Worm (Caenorhabditis elegans) whole organism, late embryonic: ENCODE measurements around the gene F25D1.3.

Experiments
- F13H6.1 ChIP-seq: sonication (generic microtip); optimal IDR thresholded peaks from 2 replicates; lab custom pipeline; 2016; ENCODE audit warnings: missing genetic modification characterization, missing compliant biosample characterization
- K02D7.2 ChIP-seq: sonication (generic microtip); optimal IDR thresholded peaks from 2 replicates; lab custom pipeline; 2017; ENCODE audit warnings: mild to moderate bottlenecking, missing genetic modification characterization, missing compliant biosample characterization
- T23F11.4 ChIP-seq: fragments of 200-800 bp; sonication (Bioruptor generic); optimal IDR thresholded peaks from 2 replicates; lab custom pipeline; 2018; ENCODE audit warnings: mild to moderate bottlenecking, missing genetic modification characterization, missing compliant biosample characterization
- ama-1 ChIP-seq: fragments of 150-350 bp; optimal IDR thresholded peaks from 2 replicates; lab custom pipeline; 2014
- ceh-14 ChIP-seq: sonication (generic microtip); optimal IDR thresholded peaks from 2 replicates; lab custom pipeline; 2016; ENCODE audit warnings: missing genotype, missing genetic modification characterization, missing compliant biosample characterization
- ceh-19 ChIP-seq: fragments of 200-800 bp; sonication (Bioruptor generic); optimal IDR thresholded peaks from 2 replicates; lab custom pipeline; 2018; ENCODE audit warnings: mild to moderate bottlenecking, missing genetic modification characterization, missing compliant biosample characterization
- ceh-2 ChIP-seq: sonication (generic microtip); optimal IDR thresholded peaks from 2 replicates; lab custom pipeline; 2016; ENCODE audit warnings: missing genotype, missing genetic modification characterization, missing compliant biosample characterization
- ceh-22 ChIP-seq: sonication (generic microtip); optimal IDR thresholded peaks from 2 replicates; lab custom pipeline; 2017; ENCODE audit warnings: missing biosample characterization, missing genetic modification characterization
- ceh-30 ChIP-seq: fragments of 150-350 bp; optimal IDR thresholded peaks from 2 replicates; lab custom pipeline; 2014; ENCODE audit warnings: missing biosample characterization, missing genetic modification characterization
- ceh-31 ChIP-seq: sonication (generic microtip); optimal IDR thresholded peaks from 2 replicates; lab custom pipeline; 2016; ENCODE audit warnings: missing genetic modification characterization, missing compliant biosample characterization
- ceh-45 ChIP-seq: fragments of 200-800 bp; sonication (Bioruptor generic); IDR thresholded peaks from 2 replicates; pipeline ENCODE4 v1.3.6; 2022; ENCODE audit warnings: missing genetic modification reagents, missing genetic modification characterization, missing compliant biosample characterization
- ceh-48 ChIP-seq: sonication (generic microtip); optimal IDR thresholded peaks from 2 replicates; lab custom pipeline; 2016; ENCODE audit warnings: missing genetic modification characterization, inconsistent platforms, missing compliant biosample characterization
- ceh-6 ChIP-seq: fragments of 200-800 bp; sonication (Bioruptor generic); optimal IDR thresholded peaks from 2 replicates; lab custom pipeline; 2018; ENCODE audit warnings: mild to moderate bottlenecking, missing genetic modification characterization, missing compliant biosample characterization
- dve-1 ChIP-seq: sonication (generic microtip); optimal IDR thresholded peaks from 2 replicates; lab custom pipeline; 2017; ENCODE audit warnings: antibody characterized with exemption, mild to moderate bottlenecking, missing genetic modification characterization, missing compliant biosample characterization
- elt-2 ChIP-seq: sonication (generic microtip); optimal IDR thresholded peaks from 2 replicates; lab custom pipeline; 2016; ENCODE audit warnings: missing genetic modification reagents, missing genetic modification characterization, missing compliant biosample characterization
- elt-4 ChIP-seq: sonication (generic microtip); optimal IDR thresholded peaks from 2 replicates; lab custom pipeline; 2016; ENCODE audit warnings: missing genetic modification characterization, missing compliant biosample characterization
- ets-4 ChIP-seq: sonication (generic microtip); optimal IDR thresholded peaks from 2 replicates; lab custom pipeline; 2016; ENCODE audit warnings: missing genetic modification characterization, missing compliant biosample characterization
- eyg-1 ChIP-seq: sonication (generic microtip); optimal IDR thresholded peaks from 2 replicates; lab custom pipeline; 2016; ENCODE audit warnings: missing genotype, missing genetic modification characterization, missing compliant biosample characterization
- fax-1 ChIP-seq: sonication (generic microtip); optimal IDR thresholded peaks from 2 replicates; lab custom pipeline; 2016; ENCODE audit warnings: missing genotype, missing genetic modification characterization, missing compliant biosample characterization
- fkh-10 ChIP-seq: fragments of 150-350 bp; optimal IDR thresholded peaks from 2 replicates; lab custom pipeline; 2014; ENCODE audit warnings: missing biosample characterization, missing genetic modification reagents, missing genetic modification characterization
- gmeb-2 ChIP-seq: sonication (generic microtip); optimal IDR thresholded peaks from 2 replicates; lab custom pipeline; 2016; ENCODE audit warnings: missing genetic modification characterization, inconsistent platforms, missing compliant biosample characterization
- hlh-13 ChIP-seq: fragments of 200-800 bp; sonication (Bioruptor generic); optimal IDR thresholded peaks from 2 replicates; lab custom pipeline; 2018; ENCODE audit warnings: mild to moderate bottlenecking, missing genetic modification characterization, missing compliant biosample characterization
- hlh-8 ChIP-seq: sonication (generic microtip); optimal IDR thresholded peaks from 2 replicates; lab custom pipeline; 2016; ENCODE audit warnings: missing genotype, missing genetic modification characterization, missing compliant biosample characterization
- lim-6 ChIP-seq: sonication (generic microtip); optimal IDR thresholded peaks from 2 replicates; lab custom pipeline; 2016; ENCODE audit warnings: missing genetic modification characterization, missing compliant biosample characterization
- nfya-1 ChIP-seq: sonication (generic microtip); optimal IDR thresholded peaks from 2 replicates; lab custom pipeline; 2017; ENCODE audit warnings: missing genetic modification characterization, mild to moderate bottlenecking, missing compliant biosample characterization, antibody characterized with exemption, moderate library complexity
- nhr-232 ChIP-seq: sonication (generic microtip); optimal IDR thresholded peaks from 2 replicates; lab custom pipeline; 2016; ENCODE audit warnings: missing genetic modification characterization, missing compliant biosample characterization
- npax-4 ChIP-seq: sonication (generic microtip); optimal IDR thresholded peaks from 2 replicates; lab custom pipeline; 2016; ENCODE audit warnings: missing genetic modification characterization, missing compliant biosample characterization
- odd-2 ChIP-seq: sonication (generic microtip); optimal IDR thresholded peaks from 2 replicates; lab custom pipeline; 2017; ENCODE audit warnings: antibody characterized with exemption, mild to moderate bottlenecking, missing genetic modification characterization, missing compliant biosample characterization
- pag-3 ChIP-seq: sonication (generic microtip); optimal IDR thresholded peaks from 2 replicates; lab custom pipeline; 2016; ENCODE audit warnings: missing compliant biosample characterization, missing genetic modification characterization, borderline replicate concordance
- pha-2 ChIP-seq: sonication (generic microtip); optimal IDR thresholded peaks from 2 replicates; lab custom pipeline; 2017; ENCODE audit warnings: mild to moderate bottlenecking, missing genetic modification characterization, missing compliant biosample characterization
- sdc-2 ChIP-seq: sonication (generic microtip); optimal IDR thresholded peaks from 2 replicates; lab custom pipeline; 2016; ENCODE audit warnings: missing genotype, missing genetic modification characterization, missing compliant biosample characterization
- tbx-2 ChIP-seq: sonication (generic microtip); optimal IDR thresholded peaks from 2 replicates; lab custom pipeline; 2016; ENCODE audit warnings: missing genetic modification characterization, missing compliant biosample characterization
- unc-3 ChIP-seq, 2 experiments: fragments of 200-800 bp in 1 of 2; sonication (Bioruptor generic) in 1 of 2; sonication (generic microtip) in 1 of 2; conservative IDR thresholded peaks in 1 of 2; optimal IDR thresholded peaks in 1 of 2; 2 replicates each; pipeline versions ENCODE4 v1.3.6 to Lab custom; 2016 to 2022; ENCODE audit warnings: missing compliant biosample characterization in 2 of 2, missing genetic modification characterization in 2 of 2, missing genetic modification reagents in 1 of 2
- unc-55 ChIP-seq: sonication (generic microtip); optimal IDR thresholded peaks from 2 replicates; lab custom pipeline; 2017; ENCODE audit warnings: missing biosample characterization, missing genetic modification reagents, missing genetic modification characterization
- unc-86 ChIP-seq: sonication (generic microtip); optimal IDR thresholded peaks from 2 replicates; lab custom pipeline; 2016; ENCODE audit warnings: missing genetic modification characterization, missing compliant biosample characterization
- zip-5 ChIP-seq: sonication (generic microtip); optimal IDR thresholded peaks from 2 replicates; lab custom pipeline; 2016; ENCODE audit warnings: missing genetic modification characterization, missing compliant biosample characterization

F25D1.3 gene

ce11 chrV:10528500-10528899 lies at the start of gene F25D1.3:
Gene F25D1.3 (plus strand): TSS chrV:10528724.
- TF ChIP-seq unc-86 = no peak
- TF ChIP-seq pha-2 (tag; lab: Kevin White, UChicago) = no peak
- no peak for TF ChIP-seq unc-55
- no peak for TF ChIP-seq ceh-2
- no peak for TF ChIP-seq zip-5
- TF ChIP-seq elt-2 (tag; lab: Kevin White, UChicago) = no peak

- no peak for TF ChIP-seq ceh-31 (tag; lab: Kevin White, UChicago)
- TF ChIP-seq ceh-30 (tag; lab: Kevin White, UChicago) = no peak
- no peak for TF ChIP-seq lim-6
- TF ChIP-seq ceh-19 (GFP tag; lab: Kevin White, UChicago) = no peak
- no peak for TF ChIP-seq ceh-45
- TF ChIP-seq T23F11.4 (GFP tag; lab: Kevin White, UChicago) = no peak
- no peak for TF ChIP-seq elt-4 (tag; lab: Kevin White, UChicago)
- no peak for TF ChIP-seq unc-3 (GFP tag; conservative IDR thresholded peaks at IDR 0.05; lab: Robert Waterston, UW)
- TF ChIP-seq unc-3 (tag; optimal IDR thresholded peaks at IDR 0.05; lab: Kevin White, UChicago) = no peak
- no peak for TF ChIP-seq pag-3
- no peak for TF ChIP-seq ceh-2
- no peak for TF ChIP-seq gmeb-2 (tag; lab: Kevin White, UChicago)
- no peak for TF ChIP-seq tbx-2 (tag; lab: Kevin White, UChicago)
- no peak for TF ChIP-seq hlh-13 (GFP tag; lab: Kevin White, UChicago)
- TF ChIP-seq npax-4 (tag; lab: Kevin White, UChicago) = no peak
Measured at ce11 chrV:10483995-10484394, 44.5 kb upstream of the F25D1.3 start.

ce11 chrV:10484640-10485039 lies 43.9 kb upstream of the F25D1.3 start, which contains the start of gene Y32F6B.1:
Gene Y32F6B.1 (minus strand): TSS chrV:10484740.
- TF ChIP-seq ceh-48 = no peak
- no peak for TF ChIP-seq K02D7.2 (tag; lab: Kevin White, UChicago)
- TF ChIP-seq npax-4 (tag; lab: Kevin White, UChicago) = no peak
- TF ChIP-seq ets-4 (tag; lab: Kevin White, UChicago) = no peak
- no peak for TF ChIP-seq ceh-22 (tag; lab: Kevin White, UChicago)
- no peak for TF ChIP-seq ceh-14
- TF ChIP-seq dve-1 (tag; lab: Kevin White, UChicago) = no peak
- TF ChIP-seq fkh-10 (GFP tag; lab: Kevin White, UChicago) = no peak
- TF ChIP-seq ama-1 (lab: Kevin White, UChicago) = no peak
- TF ChIP-seq hlh-13 (GFP tag; lab: Kevin White, UChicago) = no peak
- no peak for TF ChIP-seq fax-1 (tag; lab: Kevin White, UChicago)
- TF ChIP-seq ceh-6 (GFP tag; lab: Kevin White, UChicago) = no peak
- TF ChIP-seq hlh-8 (tag; lab: Kevin White, UChicago) = no peak
- no peak for TF ChIP-seq pha-2 (tag; lab: Kevin White, UChicago)
- TF ChIP-seq unc-3 (GFP tag; conservative IDR thresholded peaks at IDR 0.05; lab: Robert Waterston, UW) = no peak
- no peak for TF ChIP-seq unc-3 (tag; optimal IDR thresholded peaks at IDR 0.05; lab: Kevin White, UChicago)
- TF ChIP-seq sdc-2 (tag; lab: Kevin White, UChicago) = no peak
- TF ChIP-seq gmeb-2 (tag; lab: Kevin White, UChicago) = no peak
- no peak for TF ChIP-seq elt-4 (tag; lab: Kevin White, UChicago)
- TF ChIP-seq, all 69 proteins: peak for 0

- TF ChIP-seq odd-2 (tag; lab: Kevin White, UChicago) (no peak), eyg-1 (tag; lab: Kevin White, UChicago) (no peak), ceh-2 (no peak), nhr-232 (no peak), elt-2 (tag; lab: Kevin White, UChicago) (peak; percentile 43), ceh-45 (no peak), hlh-8 (tag; lab: Kevin White, UChicago) (no peak), nfya-1 (tag; lab: Kevin White, UChicago) (no peak), F13H6.1 (no peak)
Measured at ce11 chrV:10485389-10485788, 43.1 kb upstream of the F25D1.3 start.
